Fruit fly (Drosophila melanogaster): ENCODE results near the gene mtd.

Gene mtd

dm6 chr3R:5290738-5291137 is 59.5 kb downstream of the mtd start:
- TF ChIP-seq chinmo (GFP tag; IDR thresholded peaks at IDR 0.05; ENCODE audit: partially characterized antibody) = peak; percentile 68; the same call in 2 of the 4 replicates
- TF ChIP-seq CkIIα-i1 (GFP tag; IDR thresholded peaks at IDR 0.05) = no peak
- peak; percentile 67 for TF ChIP-seq CG12769 (tag; optimal IDR thresholded peaks at IDR 0.05)
- peak; percentile 30 for TF ChIP-seq CG10543 (GFP tag; optimal IDR thresholded peaks at IDR 0.05)
- no peak for TF ChIP-seq dpn (GFP tag; optimal IDR thresholded peaks at IDR 0.05)
- peak; percentile 77 for TF ChIP-seq vvl (GFP tag; IDR thresholded peaks at IDR 0.05)
- peak; percentile 45 for TF ChIP-seq CG13894 (tag; optimal IDR thresholded peaks at IDR 0.05)
- 0 out of 3 replicates have a peak, but pooled peaks have one; percentile 8 for TF ChIP-seq zen2 (GFP tag; IDR thresholded peaks at IDR 0.05; ENCODE audit: partially characterized antibody)
- TF ChIP-seq CG2202 (tag; optimal IDR thresholded peaks at IDR 0.05) = no peak
- TF ChIP-seq mam (GFP tag; optimal IDR thresholded peaks at IDR 0.05) = no peak
- 0 out of 2 replicates have a peak, but pooled peaks have one; percentile 29 for TF ChIP-seq CG32767 (GFP tag; IDR thresholded peaks at IDR 0.05)
- peak in 1 of 2 experiments; percentile 58 for TF ChIP-seq Pdp1 (GFP tag; optimal IDR thresholded peaks at IDR 0.05)

- TF ChIP-seq wek (GFP tag; optimal IDR thresholded peaks at IDR 0.05) = no peak
- 0 out of 2 replicates have a peak, but pooled peaks have one; percentile 9 for TF ChIP-seq CG16779 (GFP tag; IDR thresholded peaks at IDR 0.05)
- peak; percentile 41 for TF ChIP-seq Med (GFP tag)
- TF ChIP-seq Ets65A (GFP tag) = peak; percentile 70
Measured at dm6 chr3R:5287965-5288364, 62.3 kb downstream of the mtd start.

- TF ChIP-seq CG34376 (GFP tag; optimal IDR thresholded peaks at IDR 0.05) (peak; percentile 40), CG11504 (tag; optimal IDR thresholded peaks at IDR 0.05) (peak; percentile 74), Meics (GFP tag; optimal IDR thresholded peaks at IDR 0.05) (no peak), CG15479 (GFP tag; optimal IDR thresholded peaks at IDR 0.05) (no peak), Jarid2 (GFP tag; optimal IDR thresholded peaks at IDR 0.05) (no peak), Drgx (GFP tag; IDR thresholded peaks at IDR 0.05) (0 out of 2 replicates have a peak, but pooled peaks have one; percentile 17), dpn (GFP tag; optimal IDR thresholded peaks at IDR 0.05) (peak in 1 of 2 experiments; percentile 10), crp (GFP tag; optimal IDR thresholded peaks at IDR 0.05) (no peak), az2 (GFP tag; optimal IDR thresholded peaks at IDR 0.05) (no peak), Ets65A (GFP tag) (peak; percentile 84), Antp (GFP tag; optimal IDR thresholded peaks at IDR 0.05) (no peak), E2f2 (GFP tag; IDR thresholded peaks at IDR 0.05) (peak; percentile 13; the same call in 1 of the 2 replicates), CG33557 (GFP tag; optimal IDR thresholded peaks at IDR 0.05) (no peak), ken (GFP tag; IDR thresholded peaks at IDR 0.05) (no peak), CG13287 (GFP tag; IDR thresholded peaks at IDR 0.05; ENCODE audit: partially characterized antibody) (peak; percentile 17; the same call in 1 of the 2 replicates), Eip74EF (GFP tag; optimal IDR thresholded peaks at IDR 0.05) (no peak), ind (GFP tag; optimal IDR thresholded peaks at IDR 0.05) (peak; percentile 20), Trl (optimal IDR thresholded peaks at IDR 0.05) (peak in 1 of 2 experiments; percentile 28), Trl (GFP tag; optimal IDR thresholded peaks at IDR 0.05) (no peak), CG15073 (GFP tag; optimal IDR thresholded peaks at IDR 0.05) (peak; percentile 96), nau (GFP tag; optimal IDR thresholded peaks at IDR 0.05) (peak; percentile 17), hkb (optimal IDR thresholded peaks at IDR 0.05) (no peak), hkb (GFP tag; IDR thresholded peaks at IDR 0.05) (0 out of 2 replicates have a peak, but pooled peaks have one; percentile 42), YL-1 (GFP tag; optimal IDR thresholded peaks at IDR 0.05) (no peak), CG6654 (GFP tag; optimal IDR thresholded peaks at IDR 0.05) (no peak), tgo (GFP tag; IDR thresholded peaks at IDR 0.05) (no peak), CG12391 (tag; optimal IDR thresholded peaks at IDR 0.05) (no peak), crc (GFP tag; optimal IDR thresholded peaks at IDR 0.05) (no peak), Max (GFP tag; optimal IDR thresholded peaks at IDR 0.05) (peak; percentile 10), zfh2 (GFP tag; optimal IDR thresholded peaks at IDR 0.05) (no peak), odd (GFP tag; optimal IDR thresholded peaks at IDR 0.05) (peak; percentile 35), CG11695 (GFP tag; IDR thresholded peaks at IDR 0.05) (peak; percentile 24; the same call in 1 of the 3 replicates)
Measured at dm6 chr3R:5286918-5287636, 63.2 kb downstream of the mtd start.

All from whole organism, embryonic.